Worm (Caenorhabditis elegans) whole organism, mixed stage, embryonic: ENCODE data around the gene ric-8.

Source experiments
- ces-1 ChIP-seq: fragments of 150-350 bp; optimal IDR thresholded peaks from 2 replicates; lab custom pipeline; 2014; ENCODE audit warnings: missing biosample characterization, missing genetic modification reagents, missing genetic modification characterization
- elt-3 ChIP-seq: fragments of 150-350 bp; optimal IDR thresholded peaks from 2 replicates; lab custom pipeline; 2014; ENCODE audit warnings: missing biosample characterization, missing genetic modification characterization
- ham-2 ChIP-seq: fragments of 200-800 bp; sonication (Bioruptor generic); optimal IDR thresholded peaks from 2 replicates; lab custom pipeline; 2018; ENCODE audit warnings: mild to moderate bottlenecking, missing genetic modification characterization, missing compliant biosample characterization
- lsy-2 ChIP-seq: fragments of 150-350 bp; optimal IDR thresholded peaks from 2 replicates; lab custom pipeline; 2014; ENCODE audit warnings: missing biosample characterization, missing genetic modification characterization
- nhr-237 ChIP-seq: fragments of 150-350 bp; optimal IDR thresholded peaks from 2 replicates; lab custom pipeline; 2014; ENCODE audit warnings: missing biosample characterization, missing genetic modification characterization
- nhr-76 ChIP-seq: sonication (generic microtip); optimal IDR thresholded peaks from 2 replicates; lab custom pipeline; 2017; ENCODE audit warnings: missing biosample characterization, missing genetic modification characterization
- snpc-4 ChIP-seq: fragments of 150-350 bp; optimal IDR thresholded peaks from 2 replicates; lab custom pipeline; 2014; ENCODE audit warnings: missing biosample characterization, missing genetic modification characterization
- tbx-8 ChIP-seq: fragments of 200-800 bp; sonication (Bioruptor generic); optimal IDR thresholded peaks from 2 replicates; lab custom pipeline; 2018; ENCODE audit warnings: mild to moderate bottlenecking, missing genetic modification characterization, moderate library complexity, missing compliant biosample characterization
- unc-62 ChIP-seq: fragments of 150-350 bp; optimal IDR thresholded peaks from 2 replicates; lab custom pipeline; 2014; ENCODE audit warnings: missing biosample characterization, missing genetic modification reagents, missing genetic modification characterization
- ztf-11 ChIP-seq: fragments of 150-350 bp; optimal IDR thresholded peaks from 2 replicates; lab custom pipeline; 2014; ENCODE audit warnings: missing biosample characterization, missing genetic modification characterization

- TF ChIP-seq unc-62 (GFP tag; lab: Kevin White, UChicago) (peak; percentile 65), lsy-2 (peak; percentile 59), ces-1 (peak; percentile 49), tbx-8 (no peak), elt-3 (tag; lab: Kevin White, UChicago) (peak; percentile 49), snpc-4 (tag; lab: Kevin White, UChicago) (no peak), ham-2 (no peak), ztf-11 (tag; lab: Kevin White, UChicago) (peak; percentile 33), nhr-76 (tag; lab: Kevin White, UChicago) (no peak), nhr-237 (peak; percentile 78)
These were observed 40.5 kb upstream of the ric-8 start for ce11 chrIV:2601988-2602861.
